Worm (Caenorhabditis elegans) whole organism, early embryonic: ENCODE measurements around the gene Y73C8C.10.

Experiments
- B0310.2 ChIP-seq: sonication (generic microtip); optimal IDR thresholded peaks from 2 replicates; lab custom pipeline; 2016; ENCODE audit warnings: mild to moderate bottlenecking, missing genetic modification characterization, missing compliant biosample characterization
- F13C5.2 ChIP-seq: sonication (generic microtip); optimal IDR thresholded peaks from 2 replicates; lab custom pipeline; 2017; ENCODE audit warnings: mild to moderate bottlenecking, missing genetic modification characterization, inconsistent platforms, missing compliant biosample characterization
- aly-1 ChIP-seq: sonication (generic microtip); optimal IDR thresholded peaks from 2 replicates; lab custom pipeline; 2016; ENCODE audit warnings: missing genetic modification characterization, missing compliant biosample characterization
- ama-1 ChIP-seq: fragments of 150-350 bp; optimal IDR thresholded peaks from 2 replicates; lab custom pipeline; 2014
- ceh-13 ChIP-seq: fragments of 200-800 bp; sonication (Bioruptor generic); optimal IDR thresholded peaks from 2 replicates; lab custom pipeline; 2018; ENCODE audit warnings: mild to moderate bottlenecking, missing genetic modification characterization, missing compliant biosample characterization
- ceh-36 ChIP-seq: sonication (generic microtip); optimal IDR thresholded peaks from 2 replicates; lab custom pipeline; 2016; ENCODE audit warnings: missing genetic modification characterization, inconsistent platforms, missing compliant biosample characterization
- ets-7 ChIP-seq: sonication (generic microtip); optimal IDR thresholded peaks from 2 replicates; lab custom pipeline; 2016; ENCODE audit warnings: missing genotype, missing genetic modification characterization, missing compliant biosample characterization
- flt-1 ChIP-seq: fragments of 200-800 bp; sonication (Bioruptor generic); IDR thresholded peaks from 2 replicates; pipeline ENCODE4 v1.3.6; 2022; ENCODE audit warnings: missing genetic modification characterization, missing compliant biosample characterization
- hmbx-1 ChIP-seq: sonication (generic microtip); optimal IDR thresholded peaks from 2 replicates; lab custom pipeline; 2016; ENCODE audit warnings: mild to moderate bottlenecking, missing genetic modification characterization, missing compliant biosample characterization
- hmg-4 ChIP-seq: fragments of 200-800 bp; sonication (Bioruptor generic); optimal IDR thresholded peaks from 2 replicates; lab custom pipeline; 2018; ENCODE audit warnings: mild to moderate bottlenecking, missing genetic modification characterization, missing compliant biosample characterization
- hnd-1 ChIP-seq: sonication (generic microtip); optimal IDR thresholded peaks from 2 replicates; lab custom pipeline; 2016; ENCODE audit warnings: missing genetic modification characterization, missing compliant biosample characterization
- pes-1 ChIP-seq: fragments of 200-800 bp; sonication (Bioruptor generic); IDR thresholded peaks from 2 replicates; pipeline ENCODE4 v1.3.6; 2022; ENCODE audit warnings: missing genetic modification reagents, missing genetic modification characterization, missing compliant biosample characterization
- scrt-1 ChIP-seq: fragments of 200-800 bp; sonication (Bioruptor generic); IDR thresholded peaks from 2 replicates; pipeline ENCODE4 v1.3.6; 2022; ENCODE audit warnings: missing genetic modification characterization, missing compliant biosample characterization
- sea-1 ChIP-seq: fragments of 200-800 bp; sonication (Bioruptor generic); conservative IDR thresholded peaks from 2 replicates; pipeline ENCODE4 v1.3.6; 2022; ENCODE audit warnings: missing genetic modification characterization, missing compliant biosample characterization
- tbx-11 ChIP-seq: fragments of 200-800 bp; sonication (Bioruptor generic); IDR thresholded peaks from 2 replicates; pipeline ENCODE4 v1.3.6; 2022; ENCODE audit warnings: missing genetic modification characterization, missing compliant biosample characterization
- tbx-37 ChIP-seq: fragments of 200-800 bp; sonication (Bioruptor generic); conservative IDR thresholded peaks from 2 replicates; pipeline ENCODE4 v1.3.6; 2022; ENCODE audit warnings: missing genetic modification reagents, missing genetic modification characterization, missing compliant biosample characterization
- tra-4 ChIP-seq: sonication (generic microtip); optimal IDR thresholded peaks from 2 replicates; lab custom pipeline; 2017; ENCODE audit warnings: missing genetic modification characterization, missing compliant biosample characterization

The Y73C8C.10 gene

ce11 chrV:3163143-3163542 is 35.6 kb upstream of the Y73C8C.10 start:
- TF ChIP-seq ceh-36 (no peak), hnd-1 (tag; lab: Kevin White, UChicago) (no peak), tbx-11 (no peak), pes-1 (no peak), flt-1 (GFP tag; lab: Robert Waterston, UW) (no peak), hmbx-1 (no peak), hmg-4 (GFP tag; lab: Kevin White, UChicago) (no peak), ceh-13 (no peak), aly-1 (tag; lab: Kevin White, UChicago) (no peak), F13C5.2 (tag; lab: Kevin White, UChicago) (no peak), ama-1 (lab: Kevin White, UChicago) (no peak), sea-1 (GFP tag; lab: Robert Waterston, UW) (no peak), B0310.2 (tag; lab: Kevin White, UChicago) (no peak), tbx-37 (GFP tag; lab: Robert Waterston, UW) (no peak), tra-4 (no peak), ets-7 (tag; lab: Kevin White, UChicago) (no peak), scrt-1 (GFP tag; lab: Robert Waterston, UW) (no peak)

- TF ChIP-seq ceh-36 (no peak), flt-1 (GFP tag; lab: Robert Waterston, UW) (no peak)
Observed at ce11 chrV:3162299-3162698, 34.7 kb upstream of the Y73C8C.10 start.

- TF ChIP-seq hnd-1 (tag; lab: Kevin White, UChicago), result no peak
- no peak for TF ChIP-seq ama-1 (lab: Kevin White, UChicago)
- TF ChIP-seq hmbx-1, result no peak
- no peak for TF ChIP-seq flt-1 (GFP tag; lab: Robert Waterston, UW)
- TF ChIP-seq tbx-11, result no peak
- TF ChIP-seq ceh-36, result no peak
- no peak for TF ChIP-seq sea-1 (GFP tag; lab: Robert Waterston, UW)
Observed at ce11 chrV:3159252-3159651, 31.7 kb upstream of the Y73C8C.10 start, which contains the start of gene C36C5.12. TSS of gene C36C5.12 (minus strand) at chrV:3159352.

ce11 chrV:3158379-3158778 is 30.8 kb upstream of the Y73C8C.10 start:
- no peak for TF ChIP-seq tbx-11
- TF ChIP-seq tra-4, result no peak
- TF ChIP-seq hmbx-1, result no peak
- TF ChIP-seq hmg-4 (GFP tag; lab: Kevin White, UChicago), result no peak
- TF ChIP-seq B0310.2 (tag; lab: Kevin White, UChicago), result no peak
- TF ChIP-seq ama-1 (lab: Kevin White, UChicago), result no peak
- TF ChIP-seq ets-7 (tag; lab: Kevin White, UChicago), result no peak
- TF ChIP-seq ceh-36, result no peak
- TF ChIP-seq pes-1, result no peak
- TF ChIP-seq ceh-13, result no peak
- TF ChIP-seq tbx-37 (GFP tag; lab: Robert Waterston, UW), result no peak
- no peak for TF ChIP-seq flt-1 (GFP tag; lab: Robert Waterston, UW)
- no peak for TF ChIP-seq scrt-1 (GFP tag; lab: Robert Waterston, UW)
- TF ChIP-seq F13C5.2 (tag; lab: Kevin White, UChicago), result no peak
- TF ChIP-seq hnd-1 (tag; lab: Kevin White, UChicago), result no peak
- no peak for TF ChIP-seq aly-1 (tag; lab: Kevin White, UChicago)
- no peak for TF ChIP-seq sea-1 (GFP tag; lab: Robert Waterston, UW)

- TF ChIP-seq ceh-13, result no peak
- no peak for TF ChIP-seq F13C5.2 (tag; lab: Kevin White, UChicago)
- TF ChIP-seq ceh-36, result no peak
- TF ChIP-seq hmbx-1, result no peak
- no peak for TF ChIP-seq pes-1
- TF ChIP-seq tra-4, result no peak
- no peak for TF ChIP-seq aly-1 (tag; lab: Kevin White, UChicago)
- no peak for TF ChIP-seq flt-1 (GFP tag; lab: Robert Waterston, UW)
Observed at ce11 chrV:3156786-3157185, 29.2 kb upstream of the Y73C8C.10 start, which contains the start of gene exh-1. TSS of gene exh-1 (plus strand) at chrV:3157086.

- TF ChIP-seq tbx-37 (GFP tag; lab: Robert Waterston, UW), result no peak
- TF ChIP-seq ceh-36, result no peak
- TF ChIP-seq tbx-11, result no peak
Observed at ce11 chrV:3155072-3155471, 27.5 kb upstream of the Y73C8C.10 start, which contains the start of gene srab-7. TSS of gene srab-7 (minus strand) at chrV:3155172.

- no peak for TF ChIP-seq ama-1 (lab: Kevin White, UChicago)
- no peak for TF ChIP-seq aly-1 (tag; lab: Kevin White, UChicago)
- TF ChIP-seq sea-1 (GFP tag; lab: Robert Waterston, UW), result no peak
- TF ChIP-seq F13C5.2 (tag; lab: Kevin White, UChicago), result no peak
- no peak for TF ChIP-seq pes-1
- TF ChIP-seq tra-4, result no peak
- no peak for TF ChIP-seq tbx-37 (GFP tag; lab: Robert Waterston, UW)
- no peak for TF ChIP-seq hmbx-1
- TF ChIP-seq flt-1 (GFP tag; lab: Robert Waterston, UW), result no peak
Observed at ce11 chrV:3151862-3152261, 24.3 kb upstream of the Y73C8C.10 start, which contains the start of gene srab-6. TSS of gene srab-6 (minus strand) at chrV:3151962.

- no peak for TF ChIP-seq ceh-36
- no peak for TF ChIP-seq scrt-1 (GFP tag; lab: Robert Waterston, UW)
- no peak for TF ChIP-seq tbx-11
- TF ChIP-seq ets-7 (tag; lab: Kevin White, UChicago), result no peak
- TF ChIP-seq ceh-13, result no peak
- TF ChIP-seq tra-4, result no peak
- no peak for TF ChIP-seq hmg-4 (GFP tag; lab: Kevin White, UChicago)
Observed at ce11 chrV:3149910-3150428, 22.4 kb upstream of the Y73C8C.10 start.

ce11 chrV:3146932-3147331 is 19.4 kb upstream of the Y73C8C.10 start, which contains the start of gene srab-11:
TSS of gene srab-11 (minus strand) at chrV:3147032.
- TF ChIP-seq hmg-4 (GFP tag; lab: Kevin White, UChicago) (no peak), ceh-13 (no peak), ets-7 (tag; lab: Kevin White, UChicago) (no peak), flt-1 (GFP tag; lab: Robert Waterston, UW) (no peak), pes-1 (no peak)
